Fruit fly (Drosophila melanogaster) whole organism, embryonic: Measurements from ENCODE around the gene Mocs2B.

Experiments
- Asciz ChIP-seq: fragments of 200-800 bp; sonication (Bioruptor generic); optimal IDR thresholded peaks from 2 replicates; lab custom pipeline; 2017; ENCODE audit warnings: missing biosample characterization, mild to moderate bottlenecking, missing genetic modification characterization, missing genetic modification reagents
- Bgb ChIP-seq: fragments of 200-800 bp; sonication (Bioruptor generic); IDR thresholded peaks from 2 replicates; pipeline ENCODE4 v1.3.6; 2022; ENCODE audit warnings: missing biosample characterization, missing genetic modification characterization; ENCODE audit not compliant: partially characterized antibody
- CG10267 ChIP-seq: fragments of 200-800 bp; sonication (Bioruptor generic); optimal IDR thresholded peaks from 2 replicates; lab custom pipeline; 2018; ENCODE audit warnings: missing biosample characterization, mild to moderate bottlenecking, missing genetic modification characterization, moderate library complexity
- CG10979 ChIP-seq: fragments of 200-800 bp; sonication (Bioruptor generic); optimal IDR thresholded peaks from 2 replicates; lab custom pipeline; 2018; ENCODE audit warnings: missing biosample characterization, mild to moderate bottlenecking, missing genetic modification characterization, moderate library complexity
- CG12391 ChIP-seq: fragments of 200-800 bp; sonication (Bioruptor generic); optimal IDR thresholded peaks from 3 replicates; lab custom pipeline; 2018; ENCODE audit warnings: missing biosample characterization, mild to moderate bottlenecking, missing genetic modification characterization, moderate library complexity
- CG18011 ChIP-seq: fragments of 200-800 bp; sonication (Bioruptor generic); optimal IDR thresholded peaks from 2 replicates; lab custom pipeline; 2017; ENCODE audit warnings: missing biosample characterization, missing genetic modification characterization, mild to moderate bottlenecking, moderate library complexity, missing genotype
- CG1832 ChIP-seq: fragments of 200-800 bp; sonication (Bioruptor generic); optimal IDR thresholded peaks from 2 replicates; lab custom pipeline; 2017; ENCODE audit warnings: missing biosample characterization, mild to moderate bottlenecking, missing genetic modification characterization, inconsistent platforms
- CG30431 ChIP-seq: fragments of 200-800 bp; sonication (Bioruptor generic); optimal IDR thresholded peaks from 2 replicates; lab custom pipeline; 2017; ENCODE audit warnings: missing biosample characterization, missing genetic modification characterization
- CG31365 ChIP-seq: fragments of 200-800 bp; sonication (Bioruptor generic); optimal IDR thresholded peaks from 2 replicates; lab custom pipeline; 2018; ENCODE audit warnings: missing biosample characterization, mild to moderate bottlenecking, missing genetic modification characterization
- CG32767 ChIP-seq: fragments of 200-800 bp; sonication (Bioruptor generic); IDR thresholded peaks from 2 replicates; pipeline ENCODE4 v1.3.6; 2022; ENCODE audit warnings: missing biosample characterization, missing genetic modification characterization
- CG3281 ChIP-seq: fragments of 200-800 bp; sonication (Bioruptor generic); optimal IDR thresholded peaks from 3 replicates; lab custom pipeline; 2017; ENCODE audit warnings: missing biosample characterization, mild to moderate bottlenecking, missing genetic modification characterization
- CG6175 ChIP-seq: fragments of 200-800 bp; sonication (Bioruptor generic); IDR thresholded peaks from 3 replicates; pipeline ENCODE4 v1.3.6; 2022; ENCODE audit warnings: missing biosample characterization, missing genetic modification characterization
- CG6254 ChIP-seq: fragments of 200-800 bp; sonication (Bioruptor generic); optimal IDR thresholded peaks from 3 replicates; lab custom pipeline; 2017; ENCODE audit warnings: mild to moderate bottlenecking, missing biosample characterization, missing genetic modification reagents, missing genetic modification characterization
- CG6791 ChIP-seq: fragments of 200-800 bp; sonication (Bioruptor generic); IDR thresholded peaks from 3 replicates; pipeline ENCODE4 v1.3.6; 2022; ENCODE audit warnings: missing biosample characterization, missing genetic modification characterization; ENCODE audit not compliant: partially characterized antibody
- Dip3 ChIP-seq: fragments of 200-800 bp; sonication (Bioruptor generic); optimal IDR thresholded peaks from 3 replicates; lab custom pipeline; 2016; ENCODE audit warnings: missing biosample characterization, missing genetic modification characterization
- Dp ChIP-seq: fragments of 200-800 bp; sonication (Bioruptor generic); optimal IDR thresholded peaks from 2 replicates; lab custom pipeline; 2018; ENCODE audit warnings: missing biosample characterization, mild to moderate bottlenecking, missing genetic modification characterization, moderate library complexity
- Ets65A ChIP-seq: fragments of 200-800 bp; sonication (Bioruptor generic); peaks from one replicate; lab custom pipeline; 2016; ENCODE audit warnings: missing biosample characterization, missing genetic modification characterization
- H2.0 ChIP-seq: fragments of 200-800 bp; sonication (Bioruptor generic); IDR thresholded peaks from 2 replicates; pipeline ENCODE4 v1.3.6; 2022; ENCODE audit warnings: missing biosample characterization, missing genetic modification characterization
- HLH54F ChIP-seq: fragments of 200-800 bp; sonication (Bioruptor generic); optimal IDR thresholded peaks from 3 replicates; lab custom pipeline; 2016; ENCODE audit warnings: missing biosample characterization, missing genetic modification characterization
- Hmx ChIP-seq: fragments of 200-800 bp; sonication (Bioruptor generic); optimal IDR thresholded peaks from 2 replicates; lab custom pipeline; 2016; ENCODE audit warnings: missing biosample characterization, missing genetic modification characterization
- Kr ChIP-seq: fragments of 200-800 bp; sonication (Bioruptor generic); optimal IDR thresholded peaks from 2 replicates; lab custom pipeline; 2017; ENCODE audit warnings: missing biosample characterization, mild to moderate bottlenecking, missing genetic modification characterization
- Nf-YB ChIP-seq: fragments of 200-800 bp; sonication (Bioruptor generic); optimal IDR thresholded peaks from 3 replicates; lab custom pipeline; 2019; ENCODE audit warnings: missing biosample characterization, mild to moderate bottlenecking, missing genetic modification characterization, moderate library complexity
- Pdp1 ChIP-seq, 2 experiments: fragments of 200-800 bp; sonication (Bioruptor generic); optimal IDR thresholded peaks; 3 replicates each; lab custom pipeline; 2016; ENCODE audit warnings: missing biosample characterization in 2 of 2, missing genetic modification characterization in 2 of 2, mild to moderate bottlenecking in 1 of 2, moderate library complexity in 1 of 2
- Sox102F ChIP-seq: fragments of 200-800 bp; sonication (Bioruptor generic); optimal IDR thresholded peaks from 2 replicates; lab custom pipeline; 2018; ENCODE audit warnings: missing biosample characterization, mild to moderate bottlenecking, missing genetic modification characterization, moderate library complexity
- Ssrp ChIP-seq: fragments of 200-800 bp; sonication (Bioruptor generic); optimal IDR thresholded peaks from 2 replicates; lab custom pipeline; 2018; ENCODE audit warnings: missing biosample characterization, mild to moderate bottlenecking, missing genetic modification characterization, moderate library complexity
- Vsx1 ChIP-seq: fragments of 200-800 bp; sonication (Bioruptor generic); optimal IDR thresholded peaks from 2 replicates; lab custom pipeline; 2017; ENCODE audit warnings: missing biosample characterization, mild to moderate bottlenecking, missing genetic modification characterization, missing genetic modification reagents
- Xrp1 ChIP-seq: fragments of 200-800 bp; sonication (Bioruptor generic); IDR thresholded peaks from 2 replicates; pipeline ENCODE4 v1.3.6; 2022; ENCODE audit warnings: missing biosample characterization, missing genetic modification characterization
- abd-A ChIP-seq: fragments of 200-800 bp; sonication (Bioruptor generic); optimal IDR thresholded peaks from 3 replicates; lab custom pipeline; 2019; ENCODE audit warnings: missing biosample characterization, mild to moderate bottlenecking, missing genetic modification characterization, moderate library complexity
- bsh ChIP-seq, 2 experiments: fragments of 200-800 bp; sonication (Bioruptor generic); optimal IDR thresholded peaks; 2 replicates each; lab custom pipeline; 2017 to 2018; ENCODE audit warnings: mild to moderate bottlenecking in 2 of 2, missing biosample characterization in 2 of 2, missing genetic modification characterization in 2 of 2, moderate library complexity in 1 of 2
- cad ChIP-seq: fragments of >200 bp; optimal IDR thresholded peaks from 2 replicates; lab custom pipeline; 2017; ENCODE audit warnings: missing biosample characterization, missing genetic modification characterization
- caup ChIP-seq: fragments of 200-800 bp; sonication (Bioruptor generic); optimal IDR thresholded peaks from 3 replicates; lab custom pipeline; 2017; ENCODE audit warnings: missing biosample characterization, mild to moderate bottlenecking, missing genetic modification characterization, moderate library complexity; ENCODE audit not compliant: severe bottlenecking
- chinmo ChIP-seq: fragments of 200-800 bp; sonication (Bioruptor generic); IDR thresholded peaks from 4 replicates; pipeline ENCODE4 v1.3.6; 2022; ENCODE audit warnings: missing biosample characterization, missing genetic modification characterization; ENCODE audit not compliant: partially characterized antibody
- croc ChIP-seq: fragments of 200-800 bp; sonication (Bioruptor generic); conservative IDR thresholded peaks from 3 replicates; pipeline ENCODE4 v1.3.6; 2022; ENCODE audit warnings: missing biosample characterization, missing genetic modification characterization
- eve ChIP-seq, 2 experiments: fragments of >200 bp; optimal IDR thresholded peaks; 2 replicates each; lab custom pipeline; 2017; ENCODE audit warnings: missing biosample characterization in 2 of 2, missing genetic modification characterization in 2 of 2
- gro ChIP-seq: fragments of 200-800 bp; sonication (Bioruptor generic); optimal IDR thresholded peaks from 2 replicates; lab custom pipeline; 2016; ENCODE audit warnings: missing biosample characterization, missing genetic modification characterization
- gt ChIP-seq: fragments of 200-800 bp; sonication (Bioruptor generic); IDR thresholded peaks from 2 replicates; pipeline ENCODE4 v1.3.6; 2022; ENCODE audit warnings: missing biosample characterization, missing genetic modification characterization
- hbn ChIP-seq: fragments of 200-800 bp; sonication (Bioruptor generic); IDR thresholded peaks from 2 replicates; pipeline ENCODE4 v1.3.6; 2022; ENCODE audit warnings: missing biosample characterization, missing genetic modification characterization; ENCODE audit not compliant: partially characterized antibody
- ken ChIP-seq: fragments of 200-800 bp; sonication (Bioruptor generic); IDR thresholded peaks from 3 replicates; pipeline ENCODE4 v1.3.6; 2022; ENCODE audit warnings: missing biosample characterization, missing genetic modification characterization
- lab ChIP-seq: fragments of 200-800 bp; sonication (Bioruptor generic); optimal IDR thresholded peaks from 3 replicates; lab custom pipeline; 2017; ENCODE audit warnings: missing biosample characterization, missing genetic modification characterization, mild to moderate bottlenecking, moderate library complexity, missing genetic modification reagents
- maf-S ChIP-seq: fragments of 200-800 bp; sonication (Bioruptor generic); optimal IDR thresholded peaks from 2 replicates; lab custom pipeline; 2016; ENCODE audit warnings: missing biosample characterization, missing genetic modification characterization
- oc ChIP-seq: fragments of 200-800 bp; sonication (Bioruptor generic); optimal IDR thresholded peaks from 2 replicates; lab custom pipeline; 2018; ENCODE audit warnings: missing biosample characterization, mild to moderate bottlenecking, missing genetic modification characterization, moderate library complexity
- pan ChIP-seq, 4 experiments: fragments of >200 bp in 3 of 4; fragments of 200-800 bp in 1 of 4; sonication (Bioruptor generic) in 1 of 4; optimal IDR thresholded peaks in 3 of 4; IDR thresholded peaks in 1 of 4; 2 replicates each; pipeline versions ENCODE4 v1.3.6 to Lab custom; 2017 to 2022; ENCODE audit warnings: missing biosample characterization in 2 of 4, missing genetic modification characterization in 2 of 4, mixed read lengths in 1 of 4
- sens ChIP-seq: fragments of 200-800 bp; sonication (Bioruptor generic); peaks from one replicate; lab custom pipeline; 2016; ENCODE audit warnings: missing biosample characterization, missing genetic modification characterization
- slp2 ChIP-seq: fragments of 200-800 bp; sonication (Bioruptor generic); optimal IDR thresholded peaks from 2 replicates; lab custom pipeline; 2016; ENCODE audit warnings: missing biosample characterization, missing genetic modification characterization
- sr ChIP-seq: fragments of 200-800 bp; sonication (Bioruptor generic); IDR thresholded peaks from 3 replicates; pipeline ENCODE4 v1.3.6; 2022; ENCODE audit warnings: missing biosample characterization, missing genetic modification characterization
- tin ChIP-seq: fragments of 200-800 bp; sonication (Bioruptor generic); optimal IDR thresholded peaks from 3 replicates; lab custom pipeline; 2016; ENCODE audit warnings: missing biosample characterization, missing genetic modification characterization
- trem ChIP-seq: fragments of 200-800 bp; optimal IDR thresholded peaks from 3 replicates; lab custom pipeline; 2019; ENCODE audit warnings: missing biosample characterization, mild to moderate bottlenecking, missing genetic modification characterization, moderate library complexity
- trh ChIP-seq: fragments of 200-800 bp; sonication (Bioruptor generic); optimal IDR thresholded peaks from 2 replicates; lab custom pipeline; 2016; ENCODE audit warnings: missing biosample characterization, missing genetic modification characterization
- unpg ChIP-seq: fragments of 200-800 bp; sonication (Bioruptor generic); optimal IDR thresholded peaks from 3 replicates; lab custom pipeline; 2018; ENCODE audit warnings: missing biosample characterization, mild to moderate bottlenecking, missing genetic modification characterization, moderate library complexity

The Mocs2B gene

DNA sequence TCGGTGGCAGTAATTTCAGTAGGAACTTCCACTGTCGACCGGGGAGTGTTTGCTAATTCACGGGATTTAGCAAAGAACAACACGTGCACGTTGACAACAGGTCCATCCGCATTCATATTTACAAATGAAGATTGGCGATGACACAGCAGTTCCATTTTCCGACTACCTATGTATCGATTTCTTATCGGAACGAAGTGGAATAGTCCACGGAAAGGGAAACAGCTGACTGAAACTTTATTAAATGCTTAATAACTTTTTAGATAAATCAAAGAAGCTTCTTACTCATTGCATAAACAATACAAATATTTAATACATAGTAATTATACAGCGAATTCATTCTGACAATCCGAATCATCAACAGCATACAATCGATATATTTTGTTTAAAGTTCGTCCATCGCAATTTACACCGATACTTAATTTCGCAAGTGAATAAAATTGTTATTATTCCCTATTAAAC, at the start of gene Mocs2B, which contains the start of the genes Mocs2A and Clbn (continued):
- TF ChIP-seq chinmo (peak; percentile 75; the same call in 1 of the 4 replicates), trh (GFP tag; lab: Kevin White, UChicago) (no peak), Bgb (GFP tag; lab: Robert Waterston, UW) (peak; percentile 69), oc (tag; lab: Kevin White, UChicago) (no peak), unpg (GFP tag; lab: Kevin White, UChicago) (no peak), caup (no peak), Dip3 (GFP tag; lab: Kevin White, UChicago) (no peak), sens (peak; percentile 80), Asciz (GFP tag; lab: Kevin White, UChicago) (no peak), Xrp1 (GFP tag; lab: Robert Waterston, UW) (no peak), tin (GFP tag; lab: Kevin White, UChicago) (no peak), slp2 (GFP tag; lab: Kevin White, UChicago) (no peak), CG10267 (tag; lab: Kevin White, UChicago) (peak; percentile 18), Ssrp (no peak), cad (GFP tag; lab: Kevin White, UChicago) (no peak), CG30431 (GFP tag; lab: Kevin White, UChicago) (no peak), CG12391 (tag; lab: Kevin White, UChicago) (peak; percentile 21)

DNA sequence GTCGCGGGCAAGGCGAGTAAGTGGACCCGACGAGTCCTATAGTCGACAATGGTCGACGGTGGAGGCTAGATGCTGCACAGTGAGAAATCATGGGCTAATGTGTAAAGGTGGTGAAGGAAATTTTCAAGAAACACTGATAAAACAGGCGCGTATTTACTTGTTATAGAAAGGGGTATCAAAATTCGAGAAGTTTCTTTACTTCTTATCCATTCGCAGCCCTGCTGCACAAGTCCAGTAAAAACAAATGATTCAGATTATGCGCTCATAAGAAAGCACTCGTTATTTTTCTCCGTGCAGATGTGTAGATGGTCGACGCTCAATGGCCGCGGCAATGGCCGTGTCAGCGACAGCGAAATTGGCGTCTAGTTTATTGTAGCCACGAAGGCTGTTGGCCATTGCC, 49.4 kb upstream of the Mocs2B start:
- peak; percentile 22 for TF ChIP-seq CG10979 (tag; lab: Kevin White, UChicago)
- peak; percentile 18 for TF ChIP-seq Sox102F (GFP tag; lab: Kevin White, UChicago)
- no peak for TF ChIP-seq HLH54F (GFP tag; lab: Kevin White, UChicago)
- no peak for TF ChIP-seq ken (GFP tag; lab: Robert Waterston, UW)
- no peak for TF ChIP-seq H2.0 (GFP tag; lab: Robert Waterston, UW)
- no peak for TF ChIP-seq Vsx1 (GFP tag; lab: Kevin White, UChicago)
- no peak for TF ChIP-seq Dp (GFP tag; lab: Kevin White, UChicago)
- TF ChIP-seq CG1832 (GFP tag; lab: Kevin White, UChicago) = no peak
- peak; percentile 51 for TF ChIP-seq sens
- TF ChIP-seq gro (GFP tag; lab: Kevin White, UChicago) = no peak
- no peak for TF ChIP-seq bsh (GFP tag; optimal IDR thresholded peaks at IDR 0.05; lab: Kevin White, UChicago)
- peak; percentile 11 for TF ChIP-seq lab (GFP tag; lab: Kevin White, UChicago)
- TF ChIP-seq Hmx (GFP tag; lab: Kevin White, UChicago) = no peak
- no peak for TF ChIP-seq abd-A (tag; lab: Kevin White, UChicago)
- TF ChIP-seq CG18011 = no peak
- TF ChIP-seq maf-S (GFP tag; lab: Kevin White, UChicago) = no peak
- TF ChIP-seq sr (GFP tag; lab: Robert Waterston, UW) = no peak
- no peak for TF ChIP-seq CG3281 (GFP tag; lab: Kevin White, UChicago)
- TF ChIP-seq Kr (GFP tag; lab: Kevin White, UChicago) = no peak
- TF ChIP-seq Nf-YB = no peak
- no peak for TF ChIP-seq CG6254 (GFP tag; lab: Kevin White, UChicago)
- TF ChIP-seq gt = no peak
- TF ChIP-seq croc = no peak
- no peak for TF ChIP-seq CG6791
- no peak for TF ChIP-seq Ets65A (GFP tag; lab: Kevin White, UChicago)
- TF ChIP-seq CG31365 (tag; lab: Kevin White, UChicago) = no peak
- TF ChIP-seq trem (tag; lab: Kevin White, UChicago) = no peak
- no peak for TF ChIP-seq pan (optimal IDR thresholded peaks at IDR 0.05; lab: Kevin White, UChicago)
- no peak for TF ChIP-seq pan (GFP tag; optimal IDR thresholded peaks at IDR 0.05 in 1 of 2, IDR thresholded peaks at IDR 0.05 in 1 of 2)
- TF ChIP-seq eve (GFP tag; optimal IDR thresholded peaks at IDR 0.05; lab: Kevin White, UChicago) = no peak
- peak in 1 of 2 experiments; percentile 12 for TF ChIP-seq Pdp1 (GFP tag; optimal IDR thresholded peaks at IDR 0.05; lab: Kevin White, UChicago)
- TF ChIP-seq CG6175 = no peak
- TF ChIP-seq CG32767 (GFP tag; lab: Robert Waterston, UW) = no peak
- no peak for TF ChIP-seq hbn (GFP tag; lab: Robert Waterston, UW)
